Fruit fly (Drosophila melanogaster) S2 (cell line): ENCODE measurements around the gene Tbc1d22.

Experiments used
- CG8478 ChIP-seq: fragments of >200 bp; optimal IDR thresholded peaks from 2 replicates; lab custom pipeline; 2018
- CTCF ChIP-seq, 2 experiments: fragments of >200 bp; optimal IDR thresholded peaks; 2 replicates each; lab custom pipeline; 2018

- TF ChIP-seq CG8478 (lab: Kevin White, UChicago) (no peak), CTCF (optimal IDR thresholded peaks at IDR 0.05; lab: Kevin White, UChicago) (peak; percentile 4 to 10)
These were observed 4.3 kb upstream of the Tbc1d22 start, which contains the start of gene RhoGAP93B for dm6 chr3R:21097631-21098117.
